Fruit fly (Drosophila melanogaster): Measurements from ENCODE around the gene Hmu.
A peak's percentile ranks its signal among the peaks of the same experiment; 100 is the strongest.

Hmu gene

dm6 chr3R:27247892-27248291 lies 40.7 kb upstream of the Hmu start, which contains the start of gene CG5984:
Gene CG5984, minus strand, starts transcription at chr3R:27247992.
- TF ChIP-seq CG8301 (tag; optimal IDR thresholded peaks at IDR 0.05) (no peak), CG34367 (tag; optimal IDR thresholded peaks at IDR 0.05) (no peak), CG32121 (GFP tag; IDR thresholded peaks at IDR 0.05) (no peak), fd96Ca (GFP tag; IDR thresholded peaks at IDR 0.05) (no peak), CG15710 (tag; optimal IDR thresholded peaks at IDR 0.05) (no peak), CG10348 (GFP tag; IDR thresholded peaks at IDR 0.05) (no peak), CG9948 (tag; optimal IDR thresholded peaks at IDR 0.05) (no peak), CG12605 (GFP tag; IDR thresholded peaks at IDR 0.05) (no peak), CG8159 (tag; optimal IDR thresholded peaks at IDR 0.05) (no peak), Pif1A (GFP tag; optimal IDR thresholded peaks at IDR 0.05) (no peak), CG14655 (GFP tag; optimal IDR thresholded peaks at IDR 0.05) (no peak), CG17806 (tag; optimal IDR thresholded peaks at IDR 0.05) (no peak), rn (GFP tag; IDR thresholded peaks at IDR 0.05) (no peak), D1 (tag; optimal IDR thresholded peaks at IDR 0.05) (no peak), Snoo (tag; optimal IDR thresholded peaks at IDR 0.05) (no peak), EcR (GFP tag; optimal IDR thresholded peaks at IDR 0.05) (no peak), Pif1B (GFP tag; optimal IDR thresholded peaks at IDR 0.05) (no peak)

- no peak for TF ChIP-seq CG10348 (GFP tag; IDR thresholded peaks at IDR 0.05)
- no peak for TF ChIP-seq D1 (tag; optimal IDR thresholded peaks at IDR 0.05)
Measured at dm6 chr3R:27250907-27251306, 37.7 kb upstream of the Hmu start, which contains the start of the genes TTLL6B and TfIIA-L. Gene TTLL6B, minus strand, starts transcription at chr3R:27251007. Gene TfIIA-L, plus strand, starts transcription at chr3R:27251112.

- TF ChIP-seq CG8301 (tag; optimal IDR thresholded peaks at IDR 0.05) (peak; percentile 64), Pif1B (GFP tag; optimal IDR thresholded peaks at IDR 0.05) (no peak), Pif1A (GFP tag; optimal IDR thresholded peaks at IDR 0.05) (no peak), D1 (tag; optimal IDR thresholded peaks at IDR 0.05) (no peak), CG13204 (GFP tag; optimal IDR thresholded peaks at IDR 0.05) (no peak), CG8159 (tag; optimal IDR thresholded peaks at IDR 0.05) (peak; percentile 75), CG32121 (GFP tag; IDR thresholded peaks at IDR 0.05) (peak; percentile 85), CG9948 (tag; optimal IDR thresholded peaks at IDR 0.05) (peak; percentile 64), fd96Ca (GFP tag; IDR thresholded peaks at IDR 0.05) (peak; percentile 79), Ets98B (GFP tag; IDR thresholded peaks at IDR 0.05) (peak; percentile 88), CG14655 (GFP tag; optimal IDR thresholded peaks at IDR 0.05) (no peak), Snoo (tag; optimal IDR thresholded peaks at IDR 0.05) (peak; percentile 72), CG34367 (tag; optimal IDR thresholded peaks at IDR 0.05) (peak; percentile 71), CG10348 (GFP tag; IDR thresholded peaks at IDR 0.05) (0 out of 2 replicates have a peak, but pooled peaks have one; percentile 50), CG12605 (GFP tag; IDR thresholded peaks at IDR 0.05) (peak; percentile 90), gl (tag; optimal IDR thresholded peaks at IDR 0.05) (no peak), rn (GFP tag; IDR thresholded peaks at IDR 0.05) (peak; percentile 70; the same call in 1 of the 2 replicates), EcR (GFP tag; optimal IDR thresholded peaks at IDR 0.05) (peak; percentile 59), CG4496 (GFP tag; IDR thresholded peaks at IDR 0.05) (peak; percentile 94), CG15710 (tag; optimal IDR thresholded peaks at IDR 0.05) (peak; percentile 75), CG17806 (tag; optimal IDR thresholded peaks at IDR 0.05) (peak; percentile 76)
Measured at dm6 chr3R:27253136-27253920, 35.2 kb upstream of the Hmu start, which contains the start of gene pll. Gene pll, minus strand, starts transcription at chr3R:27253182.

dm6 chr3R:27253921-27254376 lies 34.6 kb upstream of the Hmu start:
- TF ChIP-seq D1 (tag; optimal IDR thresholded peaks at IDR 0.05) (no peak), Ets98B (GFP tag; IDR thresholded peaks at IDR 0.05) (no peak), CG10348 (GFP tag; IDR thresholded peaks at IDR 0.05) (no peak), CG13204 (GFP tag; optimal IDR thresholded peaks at IDR 0.05) (no peak), EcR (GFP tag; optimal IDR thresholded peaks at IDR 0.05) (peak; percentile 24), CG8159 (tag; optimal IDR thresholded peaks at IDR 0.05) (no peak), rn (GFP tag; IDR thresholded peaks at IDR 0.05) (no peak), CG34367 (tag; optimal IDR thresholded peaks at IDR 0.05) (peak; percentile 19), CG8301 (tag; optimal IDR thresholded peaks at IDR 0.05) (no peak), fd96Ca (GFP tag; IDR thresholded peaks at IDR 0.05) (no peak), CG9948 (tag; optimal IDR thresholded peaks at IDR 0.05) (no peak), CG32121 (GFP tag; IDR thresholded peaks at IDR 0.05) (no peak)

- TF ChIP-seq CG4496 (GFP tag; IDR thresholded peaks at IDR 0.05) (peak; percentile 81), Snoo (tag; optimal IDR thresholded peaks at IDR 0.05) (peak; percentile 65), CG8301 (tag; optimal IDR thresholded peaks at IDR 0.05) (peak; percentile 82), CG12605 (GFP tag; IDR thresholded peaks at IDR 0.05) (peak; percentile 68; the same call in 1 of the 2 replicates), EcR (GFP tag; optimal IDR thresholded peaks at IDR 0.05) (peak; percentile 2), CG10348 (GFP tag; IDR thresholded peaks at IDR 0.05) (0 out of 2 replicates have a peak, but pooled peaks have one; percentile 59), Ets98B (GFP tag; IDR thresholded peaks at IDR 0.05) (peak; percentile 81), fd96Ca (GFP tag; IDR thresholded peaks at IDR 0.05) (peak; percentile 90), D1 (tag; optimal IDR thresholded peaks at IDR 0.05) (no peak), Pif1A (GFP tag; optimal IDR thresholded peaks at IDR 0.05) (peak; percentile 37), Pif1B (GFP tag; optimal IDR thresholded peaks at IDR 0.05) (peak; percentile 70), CG15710 (tag; optimal IDR thresholded peaks at IDR 0.05) (peak; percentile 75), CG14655 (GFP tag; optimal IDR thresholded peaks at IDR 0.05) (no peak), CG32121 (GFP tag; IDR thresholded peaks at IDR 0.05) (peak; percentile 82), gl (tag; optimal IDR thresholded peaks at IDR 0.05) (peak; percentile 87), CG13204 (GFP tag; optimal IDR thresholded peaks at IDR 0.05) (no peak), rn (GFP tag; IDR thresholded peaks at IDR 0.05) (peak; percentile 59), CG8159 (tag; optimal IDR thresholded peaks at IDR 0.05) (peak; percentile 39), CG17806 (tag; optimal IDR thresholded peaks at IDR 0.05) (peak; percentile 57), CG9948 (tag; optimal IDR thresholded peaks at IDR 0.05) (peak; percentile 75), CG34367 (tag; optimal IDR thresholded peaks at IDR 0.05) (peak; percentile 71)
Measured at dm6 chr3R:27263434-27264215, 24.9 kb upstream of the Hmu start, which contains the start of gene woc. Gene woc, minus strand, starts transcription at chr3R:27264055.

All from whole organism, pupa.